Worm (Caenorhabditis elegans) whole organism, L4 larva: Measurements from ENCODE around the gene best-6.
"Not testable (repeated sequence)": the region's sequence is repeated elsewhere in the genome, so short reads cannot be mapped to it uniquely, and the experiment has no call there.

Experiments
- ceh-28 ChIP-seq: fragments of 150-350 bp; optimal IDR thresholded peaks from 2 replicates; lab custom pipeline; 2014; ENCODE audit warnings: missing biosample characterization, missing genetic modification reagents, missing genetic modification characterization
- lin-15B ChIP-seq: fragments of 150-350 bp; sonication (generic microtip); optimal IDR thresholded peaks from 3 replicates; lab custom pipeline; 2014; ENCODE audit warnings: missing biosample characterization, missing genetic modification characterization
- lsy-2 ChIP-seq, 2 experiments: fragments of 150-350 bp in 1 of 2; sonication (generic microtip) in 1 of 2; optimal IDR thresholded peaks; 2 replicates each; lab custom pipeline; 2014 to 2017; ENCODE audit warnings: missing biosample characterization in 2 of 2, missing genetic modification characterization in 2 of 2
- nhr-11 ChIP-seq: fragments of 150-350 bp; optimal IDR thresholded peaks from 2 replicates; lab custom pipeline; 2014; ENCODE audit warnings: missing biosample characterization, missing genetic modification characterization
- nhr-77 ChIP-seq: fragments of 150-350 bp; optimal IDR thresholded peaks from 2 replicates; lab custom pipeline; 2014; ENCODE audit warnings: missing biosample characterization, missing genetic modification characterization
- pha-4 ChIP-seq, 2 experiments: fragments of 150-350 bp in 1 of 2; fragments of 200-800 bp in 1 of 2; sonication (Bioruptor generic) in 1 of 2; IDR thresholded peaks in 1 of 2; optimal IDR thresholded peaks in 1 of 2; 2 replicates each; pipeline versions ENCODE4 v1.3.6 to Lab custom; 2014 to 2022; ENCODE audit warnings: missing genetic modification characterization in 2 of 2, missing genetic modification reagents in 2 of 2, missing biosample characterization in 1 of 2, missing compliant biosample characterization in 1 of 2
- zag-1 ChIP-seq: fragments of 150-350 bp; optimal IDR thresholded peaks from 2 replicates; lab custom pipeline; 2014; ENCODE audit warnings: missing biosample characterization, missing genetic modification characterization

DNA sequence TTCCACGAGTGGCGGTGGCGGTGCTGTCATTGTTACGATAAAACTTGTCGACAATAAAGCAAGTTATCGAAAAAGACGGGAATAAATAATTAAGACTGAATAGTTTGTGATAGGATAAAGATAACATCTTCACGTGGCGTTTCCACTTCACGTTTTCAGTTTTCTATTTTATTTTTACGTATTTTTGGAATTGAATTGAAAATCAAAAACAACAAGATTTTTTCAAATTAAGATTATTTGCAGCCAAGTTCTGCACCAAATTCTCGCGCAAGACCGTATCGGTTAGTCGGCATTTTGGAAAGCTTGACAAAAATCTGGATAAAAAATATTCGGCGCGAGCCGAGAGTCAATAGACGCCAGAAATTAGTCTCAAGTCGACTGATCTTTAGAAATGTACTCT is 38.0 kb upstream of the best-6 start, which contains the start of gene ttbk-2.2:
- not testable (repeated sequence) for TF ChIP-seq nhr-11 (tag; lab: Kevin White, UChicago); zag-1 (tag; lab: Kevin White, UChicago); ceh-28; nhr-77 (tag; lab: Kevin White, UChicago); lin-15B (tag; lab: Kevin White, UChicago); pha-4 (GFP tag; IDR thresholded peaks at IDR 0.05; lab: Robert Waterston, UW); pha-4 (tag; optimal IDR thresholded peaks at IDR 0.05; lab: Kevin White, UChicago); lsy-2 (tag; optimal IDR thresholded peaks at IDR 0.05; lab: Kevin White, UChicago)
